Fruit fly (Drosophila melanogaster) whole organism, embryonic: ENCODE data around the gene AP-1-2beta.

Experiments
- Asciz ChIP-seq: fragments of 200-800 bp; sonication (Bioruptor generic); optimal IDR thresholded peaks from 2 replicates; lab custom pipeline; 2017; ENCODE audit warnings: missing biosample characterization, mild to moderate bottlenecking, missing genetic modification characterization, missing genetic modification reagents
- CG1024 ChIP-seq: fragments of 200-800 bp; sonication (Bioruptor generic); IDR thresholded peaks from 2 replicates; pipeline ENCODE4 v1.3.6; 2022; ENCODE audit warnings: missing biosample characterization, missing genetic modification characterization
- CG10274 ChIP-seq: fragments of 200-800 bp; sonication (Bioruptor generic); optimal IDR thresholded peaks from 3 replicates; lab custom pipeline; 2017; ENCODE audit warnings: missing biosample characterization, mild to moderate bottlenecking, missing genetic modification characterization
- CG10366 ChIP-seq: fragments of 200-800 bp; sonication (Bioruptor generic); IDR thresholded peaks from 2 replicates; pipeline ENCODE4 v1.3.6; 2022; ENCODE audit warnings: missing biosample characterization, missing genetic modification characterization
- CG10543 ChIP-seq: fragments of 200-800 bp; sonication (Bioruptor generic); optimal IDR thresholded peaks from 3 replicates; lab custom pipeline; 2017; ENCODE audit warnings: missing biosample characterization, mild to moderate bottlenecking, missing genetic modification characterization, moderate library complexity
- CG12236 ChIP-seq: fragments of 200-800 bp; sonication (Bioruptor generic); optimal IDR thresholded peaks from 2 replicates; lab custom pipeline; 2016; ENCODE audit warnings: missing biosample characterization, missing genetic modification characterization
- CG12299 ChIP-seq: fragments of 200-800 bp; sonication (Bioruptor generic); optimal IDR thresholded peaks from 2 replicates; lab custom pipeline; 2018; ENCODE audit warnings: missing biosample characterization, mild to moderate bottlenecking, missing genetic modification characterization
- CG1233 ChIP-seq: fragments of 200-800 bp; sonication (Bioruptor generic); optimal IDR thresholded peaks from 4 replicates; lab custom pipeline; 2018; ENCODE audit warnings: missing biosample characterization, mild to moderate bottlenecking, missing genetic modification characterization
- CG12391 ChIP-seq: fragments of 200-800 bp; sonication (Bioruptor generic); optimal IDR thresholded peaks from 3 replicates; lab custom pipeline; 2018; ENCODE audit warnings: missing biosample characterization, mild to moderate bottlenecking, missing genetic modification characterization, moderate library complexity
- CG15696 ChIP-seq: fragments of 200-800 bp; sonication (Bioruptor generic); optimal IDR thresholded peaks from 2 replicates; lab custom pipeline; 2019; ENCODE audit warnings: missing biosample characterization, mild to moderate bottlenecking, missing genetic modification characterization, moderate library complexity
- CG17568 ChIP-seq: fragments of 200-800 bp; sonication (Bioruptor generic); optimal IDR thresholded peaks from 2 replicates; lab custom pipeline; 2018; ENCODE audit warnings: missing biosample characterization, mild to moderate bottlenecking, missing genetic modification characterization, moderate library complexity
- CG1792 ChIP-seq: fragments of 200-800 bp; sonication (Bioruptor generic); optimal IDR thresholded peaks from 2 replicates; lab custom pipeline; 2016; ENCODE audit warnings: missing biosample characterization, missing genetic modification characterization
- CG18476 ChIP-seq: fragments of 200-800 bp; sonication (Bioruptor generic); optimal IDR thresholded peaks from 2 replicates; lab custom pipeline; 2016; ENCODE audit warnings: missing biosample characterization, mild to moderate bottlenecking, missing genetic modification characterization
- CG18619 ChIP-seq: fragments of 200-800 bp; sonication (Bioruptor generic); optimal IDR thresholded peaks from 3 replicates; lab custom pipeline; 2017; ENCODE audit warnings: missing biosample characterization, mild to moderate bottlenecking, missing genetic modification characterization
- CG18764 ChIP-seq: fragments of 200-800 bp; sonication (Bioruptor generic); optimal IDR thresholded peaks from 3 replicates; lab custom pipeline; 2016; ENCODE audit warnings: missing biosample characterization, missing genetic modification characterization
- CG30431 ChIP-seq: fragments of 200-800 bp; sonication (Bioruptor generic); optimal IDR thresholded peaks from 2 replicates; lab custom pipeline; 2017; ENCODE audit warnings: missing biosample characterization, missing genetic modification characterization
- CG32772 ChIP-seq: fragments of 200-800 bp; sonication (Bioruptor generic); IDR thresholded peaks from 2 replicates; pipeline ENCODE4 v1.3.6; 2022; ENCODE audit warnings: missing biosample characterization, missing genetic modification characterization
- CG43689 ChIP-seq: fragments of 200-800 bp; sonication (Bioruptor generic); IDR thresholded peaks from 2 replicates; pipeline ENCODE4 v1.3.6; 2022; ENCODE audit warnings: missing biosample characterization, missing genetic modification characterization
- CG7357 ChIP-seq: fragments of 200-800 bp; sonication (Bioruptor generic); IDR thresholded peaks from 3 replicates; pipeline ENCODE4 v1.3.6; 2022; ENCODE audit warnings: missing biosample characterization, missing genetic modification characterization
- CG7963 ChIP-seq: fragments of 200-800 bp; sonication (Bioruptor generic); IDR thresholded peaks from 3 replicates; pipeline ENCODE4 v1.3.6; 2022; ENCODE audit warnings: missing biosample characterization, missing genetic modification characterization; ENCODE audit not compliant: partially characterized antibody
- CG8359 ChIP-seq: fragments of 200-800 bp; sonication (Bioruptor generic); optimal IDR thresholded peaks from 2 replicates; lab custom pipeline; 2017; ENCODE audit warnings: missing biosample characterization, mild to moderate bottlenecking, missing genetic modification characterization, borderline replicate concordance
- CG9609 ChIP-seq: fragments of 200-800 bp; sonication (Bioruptor generic); optimal IDR thresholded peaks from 3 replicates; lab custom pipeline; 2016; ENCODE audit warnings: missing biosample characterization, missing genetic modification characterization
- CTCF ChIP-seq: fragments of 200-800 bp; sonication (Bioruptor generic); optimal IDR thresholded peaks from 2 replicates; lab custom pipeline; 2017; ENCODE audit warnings: missing biosample characterization, mild to moderate bottlenecking, missing genetic modification characterization, moderate library complexity
- Chrac-16 ChIP-seq: fragments of 200-800 bp; sonication (Bioruptor generic); optimal IDR thresholded peaks from 3 replicates; lab custom pipeline; 2016; ENCODE audit warnings: missing biosample characterization, missing genetic modification characterization
- CkIIα-i1 ChIP-seq: fragments of 200-800 bp; sonication (Bioruptor generic); IDR thresholded peaks from 2 replicates; pipeline ENCODE4 v1.3.6; 2022; ENCODE audit warnings: missing biosample characterization, missing genetic modification characterization
- Dad ChIP-seq: fragments of 200-800 bp; sonication (Bioruptor generic); optimal IDR thresholded peaks from 3 replicates; lab custom pipeline; 2016; ENCODE audit warnings: missing biosample characterization, missing genetic modification characterization
- Dll ChIP-seq: fragments of 200-800 bp; sonication (Bioruptor generic); IDR thresholded peaks from 4 replicates; pipeline ENCODE4 v1.3.6; 2022; ENCODE audit warnings: missing biosample characterization, missing genetic modification characterization; ENCODE audit not compliant: partially characterized antibody
- Dref ChIP-seq: fragments of 200-800 bp; sonication (Bioruptor generic); IDR thresholded peaks from 2 replicates; pipeline ENCODE4 v1.3.6; 2022; ENCODE audit warnings: missing biosample characterization, missing genetic modification characterization
- Eip74EF ChIP-seq, 2 experiments: fragments of 200-800 bp in 1 of 2; fragments of >200 bp in 1 of 2; sonication (Bioruptor generic) in 1 of 2; optimal IDR thresholded peaks; 2 replicates each; lab custom pipeline; 2017 to 2019; ENCODE audit warnings: missing biosample characterization in 2 of 2, missing genetic modification characterization in 2 of 2, mild to moderate bottlenecking in 1 of 2, moderate library complexity in 1 of 2
- Fer3 ChIP-seq: fragments of 200-800 bp; sonication (Bioruptor generic); optimal IDR thresholded peaks from 2 replicates; lab custom pipeline; 2018; ENCODE audit warnings: missing biosample characterization, mild to moderate bottlenecking, missing genetic modification characterization, moderate library complexity
- Gsc ChIP-seq: fragments of 200-800 bp; sonication (Bioruptor generic); IDR thresholded peaks from 2 replicates; pipeline ENCODE4 v1.3.6; 2022; ENCODE audit warnings: missing biosample characterization, missing genetic modification characterization
- Hr39 ChIP-seq: fragments of >200 bp; optimal IDR thresholded peaks from 2 replicates; lab custom pipeline; 2017
- MESR4 ChIP-seq: fragments of 200-800 bp; sonication (Bioruptor generic); optimal IDR thresholded peaks from 2 replicates; lab custom pipeline; 2018; ENCODE audit warnings: missing biosample characterization, mild to moderate bottlenecking, missing genetic modification characterization, moderate library complexity
- MTF-1 ChIP-seq: fragments of 200-800 bp; sonication (Bioruptor generic); optimal IDR thresholded peaks from 2 replicates; lab custom pipeline; 2018; ENCODE audit warnings: missing biosample characterization, mild to moderate bottlenecking, missing genetic modification characterization, borderline replicate concordance
- Pdp1 ChIP-seq, 2 experiments: fragments of 200-800 bp; sonication (Bioruptor generic); optimal IDR thresholded peaks; 3 replicates each; lab custom pipeline; 2016; ENCODE audit warnings: missing biosample characterization in 2 of 2, missing genetic modification characterization in 2 of 2, mild to moderate bottlenecking in 1 of 2, moderate library complexity in 1 of 2
- Sin3A ChIP-seq: fragments of >200 bp; optimal IDR thresholded peaks from 2 replicates; lab custom pipeline; 2018
- ash1 ChIP-seq: fragments of 200-800 bp; sonication (Bioruptor generic); optimal IDR thresholded peaks from 2 replicates; lab custom pipeline; 2018; ENCODE audit warnings: missing biosample characterization, mild to moderate bottlenecking, missing genetic modification characterization
- bab2 ChIP-seq: fragments of 200-800 bp; sonication (Bioruptor generic); optimal IDR thresholded peaks from 2 replicates; lab custom pipeline; 2016; ENCODE audit warnings: missing biosample characterization, missing genetic modification characterization
- bbx ChIP-seq: fragments of 200-800 bp; sonication (Bioruptor generic); IDR thresholded peaks from 2 replicates; pipeline ENCODE4 v1.3.6; 2022; ENCODE audit warnings: missing biosample characterization, missing genetic modification characterization; ENCODE audit not compliant: partially characterized antibody
- br ChIP-seq: fragments of >200 bp; optimal IDR thresholded peaks from 2 replicates; lab custom pipeline; 2017
- danr ChIP-seq: fragments of 200-800 bp; sonication (Bioruptor generic); IDR thresholded peaks from 2 replicates; pipeline ENCODE4 v1.3.6; 2022; ENCODE audit warnings: missing biosample characterization, missing genetic modification characterization
- dimm ChIP-seq: fragments of 200-800 bp; sonication (Bioruptor generic); IDR thresholded peaks from 2 replicates; pipeline ENCODE4 v1.3.6; 2022; ENCODE audit warnings: missing biosample characterization, missing genetic modification characterization
- gt ChIP-seq: fragments of 200-800 bp; sonication (Bioruptor generic); IDR thresholded peaks from 2 replicates; pipeline ENCODE4 v1.3.6; 2022; ENCODE audit warnings: missing biosample characterization, missing genetic modification characterization
- hbn ChIP-seq: fragments of 200-800 bp; sonication (Bioruptor generic); IDR thresholded peaks from 2 replicates; pipeline ENCODE4 v1.3.6; 2022; ENCODE audit warnings: missing biosample characterization, missing genetic modification characterization; ENCODE audit not compliant: partially characterized antibody
- ind ChIP-seq: fragments of 200-800 bp; sonication (Bioruptor generic); optimal IDR thresholded peaks from 3 replicates; lab custom pipeline; 2016; ENCODE audit warnings: missing biosample characterization, missing genetic modification characterization
- jigr1 ChIP-seq: fragments of 200-800 bp; sonication (Bioruptor generic); IDR thresholded peaks from 3 replicates; pipeline ENCODE4 v1.3.6; 2022; ENCODE audit warnings: missing biosample characterization, missing genetic modification characterization
- psq ChIP-seq: fragments of 200-800 bp; sonication (Bioruptor generic); optimal IDR thresholded peaks from 2 replicates; lab custom pipeline; 2017; ENCODE audit warnings: missing biosample characterization, missing genetic modification characterization
- sima ChIP-seq: fragments of 200-800 bp; sonication (Bioruptor generic); optimal IDR thresholded peaks from 2 replicates; lab custom pipeline; 2016; ENCODE audit warnings: missing biosample characterization, missing genetic modification characterization
- ssp ChIP-seq: fragments of 200-800 bp; sonication (Bioruptor generic); IDR thresholded peaks from 2 replicates; pipeline ENCODE4 v1.3.6; 2022; ENCODE audit warnings: missing biosample characterization, missing genetic modification characterization
- wdn ChIP-seq: fragments of 200-800 bp; sonication (Bioruptor generic); IDR thresholded peaks from 2 replicates; pipeline ENCODE4 v1.3.6; 2022; ENCODE audit warnings: missing biosample characterization, missing genetic modification characterization
- z ChIP-seq: fragments of 200-800 bp; sonication (Bioruptor generic); IDR thresholded peaks from 3 replicates; pipeline ENCODE4 v1.3.6; 2022; ENCODE audit warnings: missing biosample characterization, missing genetic modification characterization
- zfh2 ChIP-seq: fragments of 200-800 bp; sonication (Bioruptor generic); optimal IDR thresholded peaks from 2 replicates; lab custom pipeline; 2016; ENCODE audit warnings: missing biosample characterization, missing genetic modification characterization

AP-1-2beta gene

dm6 chrX:19744003-19744488 is 13.2 kb downstream of the AP-1-2beta start, which contains the start of the genes CG18809, COX6B, CG33932 and Rpp20 (continued):
- TF ChIP-seq CG1233 (GFP tag; lab: Kevin White, UChicago) (peak; percentile 37), CG1024 (GFP tag; lab: Robert Waterston, UW) (peak; percentile 25; the same call in 1 of the 2 replicates), Gsc (GFP tag; lab: Robert Waterston, UW) (no peak), z (no peak), CG43689 (GFP tag; lab: Robert Waterston, UW) (no peak), CG7963 (GFP tag; lab: Robert Waterston, UW) (peak; percentile 91), CG10274 (no peak), MTF-1 (GFP tag; lab: Kevin White, UChicago) (no peak), sima (GFP tag; lab: Kevin White, UChicago) (no peak), CG18476 (GFP tag; lab: Kevin White, UChicago) (no peak), CG10366 (peak; percentile 51), CG17568 (GFP tag; lab: Kevin White, UChicago) (no peak), Chrac-16 (GFP tag; lab: Kevin White, UChicago) (peak; percentile 40), jigr1 (GFP tag; lab: Robert Waterston, UW) (no peak), Fer3 (peak; percentile 31), Pdp1 (GFP tag; optimal IDR thresholded peaks at IDR 0.05; lab: Kevin White, UChicago) (peak; percentile 38 to 96), CG32772 (GFP tag; lab: Robert Waterston, UW) (peak; percentile 38; the same call in 1 of the 2 replicates), CG8359 (GFP tag; lab: Kevin White, UChicago) (no peak), hbn (GFP tag; lab: Robert Waterston, UW) (peak; percentile 91), bbx (GFP tag; lab: Robert Waterston, UW) (peak; percentile 97), CTCF (peak; percentile 14), CG30431 (peak; percentile 23), Dll (GFP tag; lab: Robert Waterston, UW) (peak; percentile 86), MESR4 (peak; percentile 97), CG10543 (GFP tag; lab: Kevin White, UChicago) (peak; percentile 58), CG7357 (GFP tag; lab: Robert Waterston, UW) (no peak), Asciz (no peak), wdn (GFP tag; lab: Robert Waterston, UW) (peak; percentile 66), zfh2 (GFP tag; lab: Kevin White, UChicago) (peak; percentile 87), Dref (peak; percentile 67), CG12236 (GFP tag; lab: Kevin White, UChicago) (peak; percentile 2), gt (GFP tag; lab: Robert Waterston, UW) (no peak), Hr39 (no peak), danr (GFP tag; lab: Robert Waterston, UW) (no peak), CG15696 (tag; lab: Kevin White, UChicago) (no peak), bab2 (GFP tag; lab: Kevin White, UChicago) (peak; percentile 66), Sin3A (peak; percentile 63), CG18764 (GFP tag; lab: Kevin White, UChicago) (no peak), br (no peak), Dad (peak; percentile 60), dimm (GFP tag; lab: Robert Waterston, UW) (no peak), ind (GFP tag; lab: Kevin White, UChicago) (peak; percentile 59), CkIIα-i1 (GFP tag; lab: Robert Waterston, UW) (no peak), psq (GFP tag; lab: Kevin White, UChicago) (no peak), CG9609 (GFP tag; lab: Kevin White, UChicago) (peak; percentile 80), CG1792 (GFP tag; lab: Kevin White, UChicago) (peak; percentile 64), CG12299 (tag; lab: Kevin White, UChicago) (no peak), ash1 (GFP tag; lab: Kevin White, UChicago) (no peak), CG18619 (GFP tag; lab: Kevin White, UChicago) (peak; percentile 70), CG12391 (peak; percentile 60), ssp (GFP tag; lab: Robert Waterston, UW) (peak; percentile 59), Eip74EF (GFP tag; optimal IDR thresholded peaks at IDR 0.05; lab: Kevin White, UChicago) (no peak)
